Fruit fly (Drosophila melanogaster) whole organism, embryonic: Measurements from ENCODE around the gene Cad96Cb.

ENCODE experiments used
- BEAF-32 ChIP-seq: fragments of 200-800 bp; sonication (Bioruptor generic); optimal IDR thresholded peaks from 3 replicates; lab custom pipeline; 2017; ENCODE audit warnings: missing biosample characterization, missing genetic modification characterization, mild to moderate bottlenecking, moderate library complexity, missing genetic modification reagents
- Blimp-1 ChIP-seq: fragments of 200-800 bp; sonication (Bioruptor generic); optimal IDR thresholded peaks from 3 replicates; lab custom pipeline; 2018; ENCODE audit warnings: missing biosample characterization, missing genetic modification characterization, mild to moderate bottlenecking, moderate library complexity, missing genetic modification reagents
- CG10462 ChIP-seq: fragments of 200-800 bp; sonication (Bioruptor generic); optimal IDR thresholded peaks from 2 replicates; lab custom pipeline; 2016; ENCODE audit warnings: missing biosample characterization, missing genetic modification characterization
- CG10654 ChIP-seq: fragments of 200-800 bp; sonication (Bioruptor generic); optimal IDR thresholded peaks from 2 replicates; lab custom pipeline; 2016; ENCODE audit warnings: missing biosample characterization, missing genetic modification characterization
- CG12299 ChIP-seq: fragments of 200-800 bp; sonication (Bioruptor generic); optimal IDR thresholded peaks from 2 replicates; lab custom pipeline; 2018; ENCODE audit warnings: missing biosample characterization, mild to moderate bottlenecking, missing genetic modification characterization
- CG13424 ChIP-seq: fragments of 200-800 bp; sonication (Bioruptor generic); optimal IDR thresholded peaks from 2 replicates; lab custom pipeline; 2019; ENCODE audit warnings: missing biosample characterization, mild to moderate bottlenecking, missing genetic modification characterization, moderate library complexity
- CG14710 ChIP-seq: fragments of 200-800 bp; sonication (Bioruptor generic); optimal IDR thresholded peaks from 3 replicates; lab custom pipeline; 2019; ENCODE audit warnings: missing biosample characterization, mild to moderate bottlenecking, missing genetic modification characterization, moderate library complexity
- CG15514 ChIP-seq: fragments of 200-800 bp; sonication (Bioruptor generic); optimal IDR thresholded peaks from 3 replicates; lab custom pipeline; 2017; ENCODE audit warnings: missing biosample characterization, missing genetic modification characterization, mild to moderate bottlenecking, moderate library complexity, missing genetic modification reagents
- CG1647 ChIP-seq: fragments of 200-800 bp; sonication (Bioruptor generic); optimal IDR thresholded peaks from 3 replicates; lab custom pipeline; 2016; ENCODE audit warnings: missing biosample characterization, missing genetic modification characterization
- CG16779 ChIP-seq: fragments of 200-800 bp; sonication (Bioruptor generic); IDR thresholded peaks from 2 replicates; pipeline ENCODE4 v1.3.6; 2022; ENCODE audit warnings: missing biosample characterization, missing genetic modification characterization
- CG17385 ChIP-seq: fragments of 200-800 bp; sonication (Bioruptor generic); optimal IDR thresholded peaks from 3 replicates; lab custom pipeline; 2018; ENCODE audit warnings: missing biosample characterization, mild to moderate bottlenecking, missing genetic modification characterization
- CG18619 ChIP-seq: fragments of 200-800 bp; sonication (Bioruptor generic); optimal IDR thresholded peaks from 3 replicates; lab custom pipeline; 2017; ENCODE audit warnings: missing biosample characterization, mild to moderate bottlenecking, missing genetic modification characterization
- CG18764 ChIP-seq: fragments of 200-800 bp; sonication (Bioruptor generic); optimal IDR thresholded peaks from 3 replicates; lab custom pipeline; 2016; ENCODE audit warnings: missing biosample characterization, missing genetic modification characterization
- CG2202 ChIP-seq: fragments of 200-800 bp; sonication (Bioruptor generic); optimal IDR thresholded peaks from 2 replicates; lab custom pipeline; 2018; ENCODE audit warnings: missing biosample characterization, mild to moderate bottlenecking, missing genetic modification characterization
- CG43689 ChIP-seq: fragments of 200-800 bp; sonication (Bioruptor generic); IDR thresholded peaks from 2 replicates; pipeline ENCODE4 v1.3.6; 2022; ENCODE audit warnings: missing biosample characterization, missing genetic modification characterization
- CG4707 ChIP-seq: fragments of 200-800 bp; sonication (Bioruptor generic); optimal IDR thresholded peaks from 2 replicates; lab custom pipeline; 2018; ENCODE audit warnings: missing biosample characterization, mild to moderate bottlenecking, missing genetic modification characterization, moderate library complexity
- CG5245 ChIP-seq: fragments of 200-800 bp; sonication (Bioruptor generic); optimal IDR thresholded peaks from 3 replicates; lab custom pipeline; 2016; ENCODE audit warnings: missing biosample characterization, missing genetic modification characterization
- CG7963 ChIP-seq: fragments of 200-800 bp; sonication (Bioruptor generic); IDR thresholded peaks from 3 replicates; pipeline ENCODE4 v1.3.6; 2022; ENCODE audit warnings: missing biosample characterization, missing genetic modification characterization; ENCODE audit not compliant: partially characterized antibody
- CG8478 ChIP-seq: fragments of >200 bp; optimal IDR thresholded peaks from 2 replicates; lab custom pipeline; 2018
- CG9215 ChIP-seq: fragments of 200-800 bp; sonication (Bioruptor generic); IDR thresholded peaks from 2 replicates; pipeline ENCODE4 v1.3.6; 2022; ENCODE audit warnings: missing biosample characterization, missing genetic modification characterization
- CTCF ChIP-seq: fragments of 200-800 bp; sonication (Bioruptor generic); optimal IDR thresholded peaks from 2 replicates; lab custom pipeline; 2017; ENCODE audit warnings: missing biosample characterization, mild to moderate bottlenecking, missing genetic modification characterization, moderate library complexity
- Dp ChIP-seq: fragments of 200-800 bp; sonication (Bioruptor generic); optimal IDR thresholded peaks from 2 replicates; lab custom pipeline; 2018; ENCODE audit warnings: missing biosample characterization, mild to moderate bottlenecking, missing genetic modification characterization, moderate library complexity
- E2f2 ChIP-seq: fragments of 200-800 bp; sonication (Bioruptor generic); IDR thresholded peaks from 2 replicates; pipeline ENCODE4 v1.3.6; 2022; ENCODE audit warnings: missing biosample characterization, missing genetic modification characterization
- Ets97D ChIP-seq: fragments of 200-800 bp; sonication (Bioruptor generic); optimal IDR thresholded peaks from 3 replicates; lab custom pipeline; 2016; ENCODE audit warnings: missing biosample characterization, missing genetic modification characterization
- HLH54F ChIP-seq: fragments of 200-800 bp; sonication (Bioruptor generic); optimal IDR thresholded peaks from 3 replicates; lab custom pipeline; 2016; ENCODE audit warnings: missing biosample characterization, missing genetic modification characterization
- Lim3 ChIP-seq: fragments of 200-800 bp; sonication (Bioruptor generic); IDR thresholded peaks from 2 replicates; pipeline ENCODE4 v1.3.6; 2022; ENCODE audit warnings: missing biosample characterization, missing genetic modification characterization
- MESR4 ChIP-seq: fragments of 200-800 bp; sonication (Bioruptor generic); optimal IDR thresholded peaks from 2 replicates; lab custom pipeline; 2018; ENCODE audit warnings: missing biosample characterization, mild to moderate bottlenecking, missing genetic modification characterization, moderate library complexity
- MTF-1 ChIP-seq: fragments of 200-800 bp; sonication (Bioruptor generic); optimal IDR thresholded peaks from 2 replicates; lab custom pipeline; 2018; ENCODE audit warnings: missing biosample characterization, mild to moderate bottlenecking, missing genetic modification characterization, borderline replicate concordance
- NC2β ChIP-seq: fragments of 200-800 bp; sonication (Bioruptor generic); optimal IDR thresholded peaks from 2 replicates; lab custom pipeline; 2016; ENCODE audit warnings: missing biosample characterization, missing genetic modification characterization
- Opbp ChIP-seq: fragments of 200-800 bp; sonication (Bioruptor generic); IDR thresholded peaks from 3 replicates; pipeline ENCODE4 v1.3.6; 2022; ENCODE audit warnings: missing biosample characterization, missing genetic modification characterization; ENCODE audit not compliant: partially characterized antibody
- PHDP ChIP-seq: fragments of 200-800 bp; sonication (Bioruptor generic); optimal IDR thresholded peaks from 3 replicates; lab custom pipeline; 2018; ENCODE audit warnings: missing biosample characterization, mild to moderate bottlenecking, missing genetic modification characterization, moderate library complexity
- Scr ChIP-seq: fragments of 200-800 bp; sonication (Bioruptor generic); IDR thresholded peaks from 2 replicates; pipeline ENCODE4 v1.3.6; 2022; ENCODE audit warnings: missing biosample characterization, missing genetic modification characterization; ENCODE audit not compliant: partially characterized antibody
- Sin3A ChIP-seq: fragments of >200 bp; optimal IDR thresholded peaks from 2 replicates; lab custom pipeline; 2018
- YL-1 ChIP-seq: fragments of 200-800 bp; sonication (Bioruptor generic); optimal IDR thresholded peaks from 3 replicates; lab custom pipeline; 2017; ENCODE audit warnings: missing biosample characterization, mild to moderate bottlenecking, missing genetic modification characterization
- ara ChIP-seq: fragments of 200-800 bp; sonication (Bioruptor generic); IDR thresholded peaks from 2 replicates; pipeline ENCODE4 v1.3.6; 2022; ENCODE audit warnings: missing biosample characterization, missing genetic modification characterization
- bsh ChIP-seq, 2 experiments: fragments of 200-800 bp; sonication (Bioruptor generic); optimal IDR thresholded peaks; 2 replicates each; lab custom pipeline; 2017 to 2018; ENCODE audit warnings: mild to moderate bottlenecking in 2 of 2, missing biosample characterization in 2 of 2, missing genetic modification characterization in 2 of 2, moderate library complexity in 1 of 2
- eve ChIP-seq, 2 experiments: fragments of >200 bp; optimal IDR thresholded peaks; 2 replicates each; lab custom pipeline; 2017; ENCODE audit warnings: missing biosample characterization in 2 of 2, missing genetic modification characterization in 2 of 2
- gcm ChIP-seq: fragments of 200-800 bp; sonication (Bioruptor generic); optimal IDR thresholded peaks from 2 replicates; lab custom pipeline; 2019; ENCODE audit warnings: missing biosample characterization, mild to moderate bottlenecking, missing genetic modification characterization, moderate library complexity
- lab ChIP-seq: fragments of 200-800 bp; sonication (Bioruptor generic); optimal IDR thresholded peaks from 3 replicates; lab custom pipeline; 2017; ENCODE audit warnings: missing biosample characterization, missing genetic modification characterization, mild to moderate bottlenecking, moderate library complexity, missing genetic modification reagents
- nom ChIP-seq: fragments of 200-800 bp; sonication (Bioruptor generic); optimal IDR thresholded peaks from 2 replicates; lab custom pipeline; 2017; ENCODE audit warnings: missing biosample characterization, missing genetic modification characterization, mild to moderate bottlenecking, moderate library complexity, missing genetic modification reagents
- pita ChIP-seq: fragments of 200-800 bp; sonication (Bioruptor generic); optimal IDR thresholded peaks from 2 replicates; lab custom pipeline; 2017; ENCODE audit warnings: missing biosample characterization, mild to moderate bottlenecking, missing genetic modification characterization
- psq ChIP-seq: fragments of 200-800 bp; sonication (Bioruptor generic); optimal IDR thresholded peaks from 2 replicates; lab custom pipeline; 2017; ENCODE audit warnings: missing biosample characterization, missing genetic modification characterization
- sc ChIP-seq, 3 experiments: fragments of >200 bp in 2 of 3; fragments of 200-800 bp in 1 of 3; sonication (Bioruptor generic) in 1 of 3; optimal IDR thresholded peaks; 2 replicates in 2 of 3; 3 replicates in 1 of 3; lab custom pipeline; 2017; ENCODE audit warnings: mild to moderate bottlenecking in 1 of 3, missing biosample characterization in 1 of 3, missing genetic modification characterization in 1 of 3, missing genetic modification reagents in 1 of 3
- so ChIP-seq: fragments of 200-800 bp; sonication (Bioruptor generic); IDR thresholded peaks from 3 replicates; pipeline ENCODE4 v1.3.6; 2022; ENCODE audit warnings: missing biosample characterization, missing genetic modification characterization
- sqz ChIP-seq: fragments of 200-800 bp; sonication (Bioruptor generic); optimal IDR thresholded peaks from 3 replicates; lab custom pipeline; 2018; ENCODE audit warnings: missing biosample characterization, mild to moderate bottlenecking, missing genetic modification characterization
- tup ChIP-seq: fragments of 200-800 bp; sonication (Bioruptor generic); optimal IDR thresholded peaks from 2 replicates; lab custom pipeline; 2016; ENCODE audit warnings: missing biosample characterization, mild to moderate bottlenecking, missing genetic modification characterization, moderate library complexity
- wor ChIP-seq: fragments of 200-800 bp; sonication (Bioruptor generic); IDR thresholded peaks from 2 replicates; pipeline ENCODE4 v1.3.6; 2022; ENCODE audit warnings: missing biosample characterization, missing genetic modification characterization
- zfh1 ChIP-seq: fragments of 200-800 bp; sonication (Bioruptor generic); IDR thresholded peaks from 3 replicates; pipeline ENCODE4 v1.3.6; 2022; ENCODE audit warnings: missing biosample characterization, missing genetic modification characterization

Gene Cad96Cb

dm6 chr3R:25245052-25245813 is 13.1 kb upstream of the Cad96Cb start, which contains the start of gene bam (continued):
- no peak for TF ChIP-seq ara (GFP tag; lab: Robert Waterston, UW)
- no peak for TF ChIP-seq HLH54F
- no peak for TF ChIP-seq CG43689 (GFP tag; lab: Robert Waterston, UW)
- peak; percentile 86 for TF ChIP-seq pita (GFP tag; lab: Kevin White, UChicago)
- no peak for TF ChIP-seq Sin3A (lab: Kevin White, UChicago)
- TF ChIP-seq CG16779 (GFP tag; lab: Robert Waterston, UW) = no peak
- peak; percentile 24 for TF ChIP-seq BEAF-32 (GFP tag; lab: Kevin White, UChicago)
- TF ChIP-seq E2f2 = peak; percentile 97
- no peak for TF ChIP-seq NC2β
- no peak for TF ChIP-seq nom (GFP tag; lab: Kevin White, UChicago)
- TF ChIP-seq CG15514 = peak; percentile 89
- no peak for TF ChIP-seq tup
- no peak for TF ChIP-seq sc (optimal IDR thresholded peaks at IDR 0.05; lab: Kevin White, UChicago)
- no peak for TF ChIP-seq sc (GFP tag; optimal IDR thresholded peaks at IDR 0.05; lab: Kevin White, UChicago)
- TF ChIP-seq CG10462 (GFP tag; lab: Kevin White, UChicago) = no peak
- 0 out of 3 replicates have a peak, but pooled peaks have one; percentile 31 for TF ChIP-seq Opbp (GFP tag; lab: Robert Waterston, UW)
- no peak for TF ChIP-seq CG18619 (GFP tag; lab: Kevin White, UChicago)
- TF ChIP-seq CG12299 (tag; lab: Kevin White, UChicago) = no peak
- no peak for TF ChIP-seq gcm (GFP tag; lab: Kevin White, UChicago)
- no peak for TF ChIP-seq zfh1 (GFP tag; lab: Robert Waterston, UW)
- TF ChIP-seq CG17385 (GFP tag; lab: Kevin White, UChicago) = no peak
- TF ChIP-seq psq (GFP tag; lab: Kevin White, UChicago) = no peak
- no peak for TF ChIP-seq CG4707 (GFP tag; lab: Kevin White, UChicago)
- TF ChIP-seq Dp (GFP tag; lab: Kevin White, UChicago) = peak; percentile 97
- TF ChIP-seq CG18764 (GFP tag; lab: Kevin White, UChicago) = no peak
- no peak for TF ChIP-seq Scr (GFP tag; lab: Robert Waterston, UW)
- no peak for TF ChIP-seq MESR4 (GFP tag; lab: Kevin White, UChicago)
- no peak for TF ChIP-seq so (GFP tag; lab: Robert Waterston, UW)
- no peak for TF ChIP-seq CG10654 (GFP tag; lab: Kevin White, UChicago)
- no peak for TF ChIP-seq CG7963 (GFP tag; lab: Robert Waterston, UW)
- no peak for TF ChIP-seq eve (GFP tag; optimal IDR thresholded peaks at IDR 0.05; lab: Kevin White, UChicago)
- peak; percentile 69 for TF ChIP-seq Ets97D (GFP tag; lab: Kevin White, UChicago)
- TF ChIP-seq YL-1 (GFP tag; lab: Kevin White, UChicago) = peak; percentile 18
- no peak for TF ChIP-seq CG2202 (tag; lab: Kevin White, UChicago)
- TF ChIP-seq CG8478 (lab: Kevin White, UChicago) = no peak
- TF ChIP-seq CG13424 (tag; lab: Kevin White, UChicago) = peak; percentile 7
- no peak for TF ChIP-seq wor (GFP tag; lab: Robert Waterston, UW)
- no peak for TF ChIP-seq sqz
- TF ChIP-seq CG9215 (GFP tag; lab: Robert Waterston, UW) = no peak
- no peak for TF ChIP-seq MTF-1 (GFP tag; lab: Kevin White, UChicago)
- peak; percentile 4 for TF ChIP-seq PHDP (tag; lab: Kevin White, UChicago)
- TF ChIP-seq lab (GFP tag; lab: Kevin White, UChicago) = no peak
- TF ChIP-seq CG14710 (tag; lab: Kevin White, UChicago) = peak; percentile 45
- no peak for TF ChIP-seq CG5245 (GFP tag; lab: Kevin White, UChicago)
- TF ChIP-seq bsh (GFP tag; optimal IDR thresholded peaks at IDR 0.05; lab: Kevin White, UChicago) = no peak
- no peak for TF ChIP-seq Blimp-1 (GFP tag; lab: Kevin White, UChicago)
- TF ChIP-seq CTCF = peak; percentile 76
- no peak for TF ChIP-seq CG1647 (GFP tag; lab: Kevin White, UChicago)
- no peak for TF ChIP-seq Lim3
